Fruit fly (Drosophila melanogaster) whole organism, embryonic: ENCODE data around the gene CG10317.

Experiments
- Blimp-1 ChIP-seq: fragments of 200-800 bp; sonication (Bioruptor generic); optimal IDR thresholded peaks from 3 replicates; lab custom pipeline; 2018; ENCODE audit warnings: missing biosample characterization, missing genetic modification characterization, mild to moderate bottlenecking, moderate library complexity, missing genetic modification reagents
- CG10462 ChIP-seq: fragments of 200-800 bp; sonication (Bioruptor generic); optimal IDR thresholded peaks from 2 replicates; lab custom pipeline; 2016; ENCODE audit warnings: missing biosample characterization, missing genetic modification characterization
- CG10543 ChIP-seq: fragments of 200-800 bp; sonication (Bioruptor generic); optimal IDR thresholded peaks from 3 replicates; lab custom pipeline; 2017; ENCODE audit warnings: missing biosample characterization, mild to moderate bottlenecking, missing genetic modification characterization, moderate library complexity
- CG11398 ChIP-seq: fragments of 200-800 bp; sonication (Bioruptor generic); optimal IDR thresholded peaks from 2 replicates; lab custom pipeline; 2016; ENCODE audit warnings: missing biosample characterization, missing genetic modification characterization
- CG12219 ChIP-seq: fragments of 200-800 bp; sonication (Bioruptor generic); optimal IDR thresholded peaks from 3 replicates; lab custom pipeline; 2018; ENCODE audit warnings: missing biosample characterization, mild to moderate bottlenecking, missing genetic modification characterization
- CG12744 ChIP-seq: fragments of 200-800 bp; sonication (Bioruptor generic); optimal IDR thresholded peaks from 2 replicates; lab custom pipeline; 2016; ENCODE audit warnings: missing biosample characterization, missing genetic modification characterization
- CG13894 ChIP-seq: fragments of 200-800 bp; sonication (Bioruptor generic); optimal IDR thresholded peaks from 3 replicates; lab custom pipeline; 2018; ENCODE audit warnings: missing biosample characterization, mild to moderate bottlenecking, missing genetic modification characterization, moderate library complexity
- CG14667 ChIP-seq: fragments of 200-800 bp; sonication (Bioruptor generic); IDR thresholded peaks from 2 replicates; pipeline ENCODE4 v1.3.6; 2022; ENCODE audit warnings: missing biosample characterization, missing genetic modification characterization
- CG14860 ChIP-seq: fragments of 200-800 bp; sonication (Bioruptor generic); IDR thresholded peaks from 3 replicates; pipeline ENCODE4 v1.3.6; 2022; ENCODE audit warnings: missing biosample characterization, missing genetic modification characterization; ENCODE audit not compliant: partially characterized antibody
- CG15514 ChIP-seq: fragments of 200-800 bp; sonication (Bioruptor generic); optimal IDR thresholded peaks from 3 replicates; lab custom pipeline; 2017; ENCODE audit warnings: missing biosample characterization, missing genetic modification characterization, mild to moderate bottlenecking, moderate library complexity, missing genetic modification reagents
- CG17361 ChIP-seq: fragments of 200-800 bp; sonication (Bioruptor generic); IDR thresholded peaks from 3 replicates; pipeline ENCODE4 v1.3.6; 2022; ENCODE audit warnings: missing biosample characterization, missing genetic modification characterization
- CG2889 ChIP-seq: fragments of 200-800 bp; sonication (Bioruptor generic); IDR thresholded peaks from 3 replicates; pipeline ENCODE4 v1.3.6; 2022; ENCODE audit warnings: missing biosample characterization, missing genetic modification characterization
- CG33557 ChIP-seq: fragments of 200-800 bp; sonication (Bioruptor generic); optimal IDR thresholded peaks from 2 replicates; lab custom pipeline; 2019; ENCODE audit warnings: missing biosample characterization, mild to moderate bottlenecking, missing genetic modification characterization, moderate library complexity
- CG4854 ChIP-seq: fragments of 200-800 bp; sonication (Bioruptor generic); optimal IDR thresholded peaks from 2 replicates; lab custom pipeline; 2016; ENCODE audit warnings: missing biosample characterization, missing genetic modification characterization, inconsistent platforms
- CG6254 ChIP-seq: fragments of 200-800 bp; sonication (Bioruptor generic); optimal IDR thresholded peaks from 3 replicates; lab custom pipeline; 2017; ENCODE audit warnings: mild to moderate bottlenecking, missing biosample characterization, missing genetic modification reagents, missing genetic modification characterization
- CG8089 ChIP-seq: fragments of 200-800 bp; sonication (Bioruptor generic); optimal IDR thresholded peaks from 3 replicates; lab custom pipeline; 2016; ENCODE audit warnings: missing biosample characterization, missing genetic modification characterization
- CG8478 ChIP-seq: fragments of >200 bp; optimal IDR thresholded peaks from 2 replicates; lab custom pipeline; 2018
- CG8924 ChIP-seq: fragments of 200-800 bp; optimal IDR thresholded peaks from 3 replicates; lab custom pipeline; 2019; ENCODE audit warnings: missing biosample characterization, mild to moderate bottlenecking, missing genetic modification characterization, moderate library complexity
- Chrac-16 ChIP-seq: fragments of 200-800 bp; sonication (Bioruptor generic); optimal IDR thresholded peaks from 3 replicates; lab custom pipeline; 2016; ENCODE audit warnings: missing biosample characterization, missing genetic modification characterization
- CoRest ChIP-seq: fragments of 200-800 bp; sonication (Bioruptor generic); optimal IDR thresholded peaks from 3 replicates; lab custom pipeline; 2018; ENCODE audit warnings: missing biosample characterization, mild to moderate bottlenecking, missing genetic modification characterization, moderate library complexity
- D19B ChIP-seq: fragments of 200-800 bp; sonication (Bioruptor generic); optimal IDR thresholded peaks from 2 replicates; lab custom pipeline; 2017; ENCODE audit warnings: missing biosample characterization, mild to moderate bottlenecking, missing genetic modification characterization
- Dek ChIP-seq: fragments of 200-800 bp; sonication (Bioruptor generic); optimal IDR thresholded peaks from 3 replicates; lab custom pipeline; 2019; ENCODE audit warnings: missing biosample characterization, mild to moderate bottlenecking, missing genetic modification characterization, moderate library complexity
- Ets97D ChIP-seq: fragments of 200-800 bp; sonication (Bioruptor generic); optimal IDR thresholded peaks from 3 replicates; lab custom pipeline; 2016; ENCODE audit warnings: missing biosample characterization, missing genetic modification characterization
- HLH3B ChIP-seq: fragments of 200-800 bp; sonication (Bioruptor generic); IDR thresholded peaks from 2 replicates; pipeline ENCODE4 v1.3.6; 2022; ENCODE audit warnings: missing biosample characterization, missing genetic modification characterization
- Lpt ChIP-seq: fragments of >200 bp; optimal IDR thresholded peaks from 2 replicates; lab custom pipeline; 2018; ENCODE audit warnings: missing biosample characterization, missing genetic modification characterization
- Med ChIP-seq: fragments of 200-800 bp; sonication (Bioruptor generic); peaks from one replicate; lab custom pipeline; 2016; ENCODE audit warnings: missing biosample characterization, missing genetic modification characterization, mild to moderate bottlenecking, inconsistent platforms, moderate library complexity
- Meics ChIP-seq: fragments of 200-800 bp; sonication (Bioruptor generic); optimal IDR thresholded peaks from 2 replicates; lab custom pipeline; 2017; ENCODE audit warnings: missing biosample characterization, mild to moderate bottlenecking, missing genetic modification characterization
- Mes4 ChIP-seq: fragments of 200-800 bp; sonication (Bioruptor generic); optimal IDR thresholded peaks from 2 replicates; lab custom pipeline; 2016; ENCODE audit warnings: missing biosample characterization, missing genetic modification characterization
- Pdp1 ChIP-seq, 2 experiments: fragments of 200-800 bp; sonication (Bioruptor generic); optimal IDR thresholded peaks; 3 replicates each; lab custom pipeline; 2016; ENCODE audit warnings: missing biosample characterization in 2 of 2, missing genetic modification characterization in 2 of 2, mild to moderate bottlenecking in 1 of 2, moderate library complexity in 1 of 2
- Poxn ChIP-seq: fragments of 200-800 bp; sonication (Bioruptor generic); IDR thresholded peaks from 2 replicates; pipeline ENCODE4 v1.3.6; 2022; ENCODE audit warnings: missing biosample characterization, missing genetic modification characterization
- Rfx ChIP-seq: fragments of 200-800 bp; sonication (Bioruptor generic); IDR thresholded peaks from 2 replicates; pipeline ENCODE4 v1.3.6; 2022; ENCODE audit warnings: missing biosample characterization, missing genetic modification characterization
- ash1 ChIP-seq: fragments of 200-800 bp; sonication (Bioruptor generic); optimal IDR thresholded peaks from 2 replicates; lab custom pipeline; 2018; ENCODE audit warnings: missing biosample characterization, mild to moderate bottlenecking, missing genetic modification characterization
- bsh ChIP-seq, 2 experiments: fragments of 200-800 bp; sonication (Bioruptor generic); optimal IDR thresholded peaks; 2 replicates each; lab custom pipeline; 2017 to 2018; ENCODE audit warnings: mild to moderate bottlenecking in 2 of 2, missing biosample characterization in 2 of 2, missing genetic modification characterization in 2 of 2, moderate library complexity in 1 of 2
- crc ChIP-seq: fragments of 200-800 bp; sonication (Bioruptor generic); optimal IDR thresholded peaks from 2 replicates; lab custom pipeline; 2016; ENCODE audit warnings: missing biosample characterization, missing genetic modification characterization
- eve ChIP-seq, 2 experiments: fragments of >200 bp; optimal IDR thresholded peaks; 2 replicates each; lab custom pipeline; 2017; ENCODE audit warnings: missing biosample characterization in 2 of 2, missing genetic modification characterization in 2 of 2
- grau ChIP-seq: fragments of 200-800 bp; optimal IDR thresholded peaks from 3 replicates; lab custom pipeline; 2019; ENCODE audit warnings: missing biosample characterization, mild to moderate bottlenecking, missing genetic modification characterization, moderate library complexity
- hkb ChIP-seq, 2 experiments: fragments of 200-800 bp in 1 of 2; fragments of >200 bp in 1 of 2; sonication (Bioruptor generic) in 1 of 2; IDR thresholded peaks in 1 of 2; optimal IDR thresholded peaks in 1 of 2; 2 replicates each; pipeline versions ENCODE4 v1.3.6 to Lab custom; 2017 to 2022; ENCODE audit warnings: missing biosample characterization in 1 of 2, missing genetic modification characterization in 1 of 2
- inv ChIP-seq: fragments of 200-800 bp; sonication (Bioruptor generic); IDR thresholded peaks from 2 replicates; pipeline ENCODE4 v1.3.6; 2022; ENCODE audit warnings: missing biosample characterization, missing genetic modification characterization; ENCODE audit not compliant: partially characterized antibody
- jigr1 ChIP-seq: fragments of 200-800 bp; sonication (Bioruptor generic); IDR thresholded peaks from 3 replicates; pipeline ENCODE4 v1.3.6; 2022; ENCODE audit warnings: missing biosample characterization, missing genetic modification characterization
- jumu ChIP-seq: fragments of 200-800 bp; sonication (Bioruptor generic); optimal IDR thresholded peaks from 3 replicates; lab custom pipeline; 2016; ENCODE audit warnings: missing biosample characterization, missing genetic modification characterization
- klu ChIP-seq: fragments of 200-800 bp; sonication (Bioruptor generic); IDR thresholded peaks from 2 replicates; pipeline ENCODE4 v1.3.6; 2022; ENCODE audit warnings: missing biosample characterization, missing genetic modification characterization
- kni ChIP-seq: fragments of 200-800 bp; sonication (Bioruptor generic); optimal IDR thresholded peaks from 3 replicates; lab custom pipeline; 2017; ENCODE audit warnings: mild to moderate bottlenecking, missing biosample characterization, missing genetic modification reagents, missing genetic modification characterization
- mirr ChIP-seq: fragments of 200-800 bp; sonication (Bioruptor generic); optimal IDR thresholded peaks from 3 replicates; lab custom pipeline; 2018; ENCODE audit warnings: missing biosample characterization, mild to moderate bottlenecking, missing genetic modification characterization
- mld ChIP-seq: fragments of 200-800 bp; sonication (Bioruptor generic); IDR thresholded peaks from 3 replicates; pipeline ENCODE4 v1.3.6; 2022; ENCODE audit warnings: missing biosample characterization, missing genetic modification characterization; ENCODE audit not compliant: partially characterized antibody
- pfk ChIP-seq: fragments of 200-800 bp; sonication (Bioruptor generic); optimal IDR thresholded peaks from 2 replicates; lab custom pipeline; 2018; ENCODE audit warnings: missing biosample characterization, mild to moderate bottlenecking, missing genetic modification characterization, moderate library complexity
- phol ChIP-seq: fragments of 200-800 bp; sonication (Bioruptor generic); optimal IDR thresholded peaks from 3 replicates; lab custom pipeline; 2018; ENCODE audit warnings: missing biosample characterization, mild to moderate bottlenecking, missing genetic modification characterization, moderate library complexity
- sc ChIP-seq, 3 experiments: fragments of >200 bp in 2 of 3; fragments of 200-800 bp in 1 of 3; sonication (Bioruptor generic) in 1 of 3; optimal IDR thresholded peaks; 2 replicates in 2 of 3; 3 replicates in 1 of 3; lab custom pipeline; 2017; ENCODE audit warnings: mild to moderate bottlenecking in 1 of 3, missing biosample characterization in 1 of 3, missing genetic modification characterization in 1 of 3, missing genetic modification reagents in 1 of 3
- sens ChIP-seq: fragments of 200-800 bp; sonication (Bioruptor generic); peaks from one replicate; lab custom pipeline; 2016; ENCODE audit warnings: missing biosample characterization, missing genetic modification characterization
- shn ChIP-seq: fragments of 200-800 bp; sonication (Bioruptor generic); optimal IDR thresholded peaks from 3 replicates; lab custom pipeline; 2016; ENCODE audit warnings: missing biosample characterization, missing genetic modification characterization
- sna ChIP-seq: fragments of 200-800 bp; sonication (Bioruptor generic); IDR thresholded peaks from 2 replicates; pipeline ENCODE4 v1.3.6; 2022; ENCODE audit warnings: missing biosample characterization, missing genetic modification characterization; ENCODE audit not compliant: partially characterized antibody
- tgo ChIP-seq: fragments of 200-800 bp; sonication (Bioruptor generic); IDR thresholded peaks from 3 replicates; pipeline ENCODE4 v1.3.6; 2022; ENCODE audit warnings: missing biosample characterization, missing genetic modification characterization

The CG10317 gene

DNA sequence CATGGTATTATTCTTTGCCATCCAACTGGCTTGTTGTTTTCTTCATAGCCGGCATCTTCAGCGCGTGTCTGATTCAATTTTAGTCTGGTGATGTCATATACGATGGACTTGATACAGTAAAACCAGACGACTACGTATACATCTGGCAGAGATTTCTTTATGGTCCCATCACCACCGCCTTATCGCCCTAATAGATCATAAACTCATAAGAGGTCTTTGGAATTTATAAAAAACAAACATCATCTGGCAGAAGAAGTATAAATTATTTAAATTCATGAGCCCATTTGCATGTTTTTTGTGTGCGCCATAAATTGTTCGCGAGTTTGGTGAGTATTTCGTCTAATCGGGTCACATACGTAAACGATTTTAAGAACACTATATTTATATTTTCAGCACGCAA lies 22.0 kb downstream of the CG10317 start (continued):
- no peak for TF ChIP-seq Meics (GFP tag; lab: Kevin White, UChicago)
- no peak for TF ChIP-seq phol (tag; lab: Kevin White, UChicago)
- TF ChIP-seq CG15514 (GFP tag; lab: Kevin White, UChicago): peak; percentile 8
- TF ChIP-seq Blimp-1 (GFP tag; lab: Kevin White, UChicago): no peak
- TF ChIP-seq klu (GFP tag; lab: Robert Waterston, UW): no peak
- no peak for TF ChIP-seq Lpt
- no peak for TF ChIP-seq CG14860 (GFP tag; lab: Robert Waterston, UW)
- TF ChIP-seq crc (GFP tag; lab: Kevin White, UChicago): no peak
- TF ChIP-seq CG17361 (GFP tag; lab: Robert Waterston, UW): no peak
- no peak for TF ChIP-seq Rfx (GFP tag; lab: Robert Waterston, UW)
- no peak for TF ChIP-seq mirr (GFP tag; lab: Kevin White, UChicago)
- no peak for TF ChIP-seq CG14667 (GFP tag; lab: Robert Waterston, UW)
- TF ChIP-seq Pdp1 (GFP tag; optimal IDR thresholded peaks at IDR 0.05; lab: Kevin White, UChicago): peak in 1 of 2 experiments; percentile 20
- no peak for TF ChIP-seq HLH3B
- no peak for TF ChIP-seq D19B (GFP tag; lab: Kevin White, UChicago)
- no peak for TF ChIP-seq ash1 (GFP tag; lab: Kevin White, UChicago)
- no peak for TF ChIP-seq CG8478 (lab: Kevin White, UChicago)
- TF ChIP-seq CG2889 (GFP tag; lab: Robert Waterston, UW): no peak
- no peak for TF ChIP-seq bsh (GFP tag; optimal IDR thresholded peaks at IDR 0.05; lab: Kevin White, UChicago)
- no peak for TF ChIP-seq CG8089 (GFP tag; lab: Kevin White, UChicago)
- no peak for TF ChIP-seq hkb (optimal IDR thresholded peaks at IDR 0.05; lab: Kevin White, UChicago)
- no peak for TF ChIP-seq hkb (GFP tag; IDR thresholded peaks at IDR 0.05; lab: Robert Waterston, UW)
- TF ChIP-seq Dek (tag; lab: Kevin White, UChicago): no peak
- peak; percentile 48 for TF ChIP-seq CG10543 (GFP tag; lab: Kevin White, UChicago)
- no peak for TF ChIP-seq kni (GFP tag; lab: Kevin White, UChicago)
- TF ChIP-seq Ets97D: no peak
- TF ChIP-seq Mes4 (GFP tag; lab: Kevin White, UChicago): no peak
- no peak for TF ChIP-seq jigr1
- TF ChIP-seq CG10462 (GFP tag; lab: Kevin White, UChicago): no peak
- no peak for TF ChIP-seq Poxn (GFP tag; lab: Robert Waterston, UW)
- TF ChIP-seq eve (GFP tag; optimal IDR thresholded peaks at IDR 0.05; lab: Kevin White, UChicago): no peak
- TF ChIP-seq Med: peak; percentile 73
- no peak for TF ChIP-seq CG6254
- peak; percentile 89 for TF ChIP-seq CG13894 (tag; lab: Kevin White, UChicago)
- TF ChIP-seq pfk (GFP tag; lab: Kevin White, UChicago): no peak
- no peak for TF ChIP-seq inv (GFP tag; lab: Robert Waterston, UW)
- no peak for TF ChIP-seq shn
- TF ChIP-seq Chrac-16 (GFP tag; lab: Kevin White, UChicago): no peak
- no peak for TF ChIP-seq CG12744 (GFP tag; lab: Kevin White, UChicago)
- no peak for TF ChIP-seq CoRest (tag; lab: Kevin White, UChicago)
- no peak for TF ChIP-seq mld
- no peak for TF ChIP-seq CG11398 (GFP tag; lab: Kevin White, UChicago)
- no peak for TF ChIP-seq CG8924
- peak; percentile 42 for TF ChIP-seq grau
- TF ChIP-seq CG33557: no peak
- TF ChIP-seq jumu (GFP tag; lab: Kevin White, UChicago): no peak
- TF ChIP-seq sc (optimal IDR thresholded peaks at IDR 0.05; lab: Kevin White, UChicago): no peak
- no peak for TF ChIP-seq sc (GFP tag; optimal IDR thresholded peaks at IDR 0.05; lab: Kevin White, UChicago)
- TF ChIP-seq sna (GFP tag; lab: Robert Waterston, UW): no peak
- peak; percentile 61 for TF ChIP-seq sens (GFP tag; lab: Kevin White, UChicago)
- TF ChIP-seq tgo (GFP tag; lab: Robert Waterston, UW): no peak
- no peak for TF ChIP-seq CG12219 (GFP tag; lab: Kevin White, UChicago)
- TF ChIP-seq CG4854 (GFP tag; lab: Kevin White, UChicago): no peak
